Worm (Caenorhabditis elegans): ENCODE measurements around the gene C49C3.8.

Gene C49C3.8

DNA sequence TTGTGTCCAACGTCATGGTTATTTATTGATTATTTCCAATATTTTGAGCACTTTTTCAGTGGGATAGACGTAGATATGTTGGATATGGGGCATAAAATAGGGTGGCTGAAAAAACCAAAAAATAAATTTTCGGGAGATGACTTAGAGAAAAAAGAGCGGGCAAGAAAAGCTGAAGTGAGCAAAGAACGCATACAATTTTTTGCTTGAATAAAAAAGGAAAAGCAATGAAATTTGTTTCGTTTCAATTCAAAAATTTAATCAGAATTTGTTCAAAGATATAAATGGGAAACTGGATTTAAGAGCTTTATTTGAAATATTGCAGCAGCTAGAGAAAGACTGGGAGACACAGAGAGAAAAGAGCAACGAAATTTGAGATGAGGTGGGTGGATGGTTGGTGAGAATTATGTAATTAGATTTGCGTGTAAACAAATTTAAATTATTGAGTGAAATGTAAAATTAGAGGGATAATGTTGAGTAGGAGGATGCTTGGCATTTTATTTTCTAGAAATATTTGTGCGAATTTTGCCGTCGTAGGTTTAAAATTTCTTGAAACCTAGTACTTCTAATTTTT is 43.3 kb upstream of the C49C3.8 start, which contains the start of the genes T28F3.11 and slc-17.4:
Gene T28F3.11, minus strand, starts transcription at position 51 of the 571 bp plus-strand sequence.
Gene slc-17.4, minus strand, starts transcription at position 105 of the 571 bp plus-strand sequence.
- TF ChIP-seq lin-14 (GFP tag; optimal IDR thresholded peaks at IDR 0.05) (peak; percentile 43), ztf-4 (tag; optimal IDR thresholded peaks at IDR 0.05) (no peak), isw-1 (GFP tag; IDR thresholded peaks at IDR 0.05) (no peak)

DNA sequence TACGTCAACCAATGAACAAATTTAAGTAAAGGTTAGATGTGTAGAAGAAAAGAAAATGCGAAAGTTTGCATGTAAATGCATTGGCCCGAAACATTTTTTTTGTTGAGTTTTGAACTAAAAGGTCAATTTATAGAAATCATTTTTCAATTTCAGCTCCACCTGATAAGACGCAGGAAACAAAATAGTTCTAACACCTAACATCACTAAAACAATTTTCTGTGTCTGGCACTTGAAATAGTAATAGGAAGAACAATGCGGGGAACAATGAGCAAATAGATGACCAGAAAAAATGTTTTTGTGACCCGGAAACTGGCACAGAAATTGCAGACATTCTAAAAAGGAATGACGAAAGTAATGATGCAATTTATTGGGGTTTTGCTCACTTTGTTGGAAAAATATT is 42.7 kb upstream of the C49C3.8 start:
- TF ChIP-seq lin-35 (GFP tag; optimal IDR thresholded peaks at IDR 0.05) (peak in 1 of 2 experiments; percentile 21), dpl-1 (GFP tag; optimal IDR thresholded peaks at IDR 0.05) (no peak), elt-2 (tag; optimal IDR thresholded peaks at IDR 0.05) (peak; percentile 9)

DNA sequence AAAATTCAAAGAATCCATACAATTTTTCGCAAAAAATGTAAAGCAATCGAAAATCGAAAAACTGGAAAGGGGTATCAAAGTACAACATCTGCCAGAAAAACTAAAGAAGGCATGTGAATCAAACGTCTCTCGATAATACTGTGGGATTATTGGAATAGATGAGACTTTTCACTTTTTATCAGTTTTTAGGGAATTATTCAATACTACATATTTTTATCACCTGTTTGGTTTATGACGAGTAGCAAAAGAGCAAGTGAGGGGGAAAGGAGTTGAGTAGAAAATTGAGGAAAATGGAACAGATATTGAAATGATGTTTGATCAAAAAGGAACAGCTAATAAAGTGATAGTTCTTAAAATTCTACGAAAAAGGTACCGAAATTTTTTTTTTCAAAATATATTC is 41.9 kb upstream of the C49C3.8 start:
- TF ChIP-seq hpl-2 (GFP tag; optimal IDR thresholded peaks at IDR 0.05) (no peak), snu-23 (GFP tag; optimal IDR thresholded peaks at IDR 0.05) (no peak), hlh-4 (tag; optimal IDR thresholded peaks at IDR 0.05) (no peak), Y116A8C.19 (tag; optimal IDR thresholded peaks at IDR 0.05; ENCODE audit: borderline replicate concordance) (no peak), tbx-2 (tag; optimal IDR thresholded peaks at IDR 0.05) (no peak), nhr-28 (tag; optimal IDR thresholded peaks at IDR 0.05) (no peak), elt-2 (tag; optimal IDR thresholded peaks at IDR 0.05) (peak; percentile 41)

DNA sequence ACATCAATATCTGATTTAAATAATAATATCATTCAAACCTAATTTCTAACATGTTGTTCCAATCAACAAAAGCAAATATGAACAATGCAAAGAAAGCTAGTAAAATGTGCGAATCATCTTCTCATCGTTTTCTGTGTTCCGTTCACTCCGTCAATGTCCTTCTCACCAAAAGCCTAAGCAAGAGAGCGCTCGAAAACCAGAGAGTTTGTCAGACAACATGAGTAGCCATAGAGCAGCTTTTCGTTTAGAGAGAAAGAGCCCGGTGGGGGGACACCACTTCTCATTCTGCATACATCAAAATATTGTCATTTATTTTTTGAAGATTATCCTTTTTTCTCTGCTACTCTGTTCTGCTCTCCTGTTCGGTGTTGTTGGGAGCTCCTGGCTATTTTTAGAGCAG is 41.3 kb upstream of the C49C3.8 start:
- no peak for TF ChIP-seq efl-1 (optimal IDR thresholded peaks at IDR 0.05)
- TF ChIP-seq efl-1 (GFP tag; optimal IDR thresholded peaks at IDR 0.05 in 1 of 2) = peak in 1 of 2 experiments; percentile 77
- no peak for TF ChIP-seq fkh-10 (GFP tag; optimal IDR thresholded peaks at IDR 0.05)
- TF ChIP-seq zag-1 (tag; optimal IDR thresholded peaks at IDR 0.05) = no peak
- no peak for TF ChIP-seq unc-98 (GFP tag; IDR thresholded peaks at IDR 0.05)
- TF ChIP-seq fkh-8 (tag; optimal IDR thresholded peaks at IDR 0.05) = peak; percentile 27
- TF ChIP-seq egl-27 (tag; optimal IDR thresholded peaks at IDR 0.05) = no peak
- TF ChIP-seq hlh-17 (GFP tag; optimal IDR thresholded peaks at IDR 0.05; ENCODE audit: borderline replicate concordance) = no peak
- TF ChIP-seq ceh-63 (GFP tag; optimal IDR thresholded peaks at IDR 0.05) = no peak
- no peak for TF ChIP-seq fkh-4 (tag; optimal IDR thresholded peaks at IDR 0.05; ENCODE audit: borderline replicate concordance)
- TF ChIP-seq aly-2 (tag; optimal IDR thresholded peaks at IDR 0.05) = no peak
- no peak for TF ChIP-seq lin-39 (tag; optimal IDR thresholded peaks at IDR 0.05)
- TF ChIP-seq sup-37 (GFP tag; optimal IDR thresholded peaks at IDR 0.05) = no peak
- TF ChIP-seq dsc-1 (tag; optimal IDR thresholded peaks at IDR 0.05) = peak; percentile 62
- no peak for TF ChIP-seq hpl-2 (GFP tag; optimal IDR thresholded peaks at IDR 0.05)
- no peak for TF ChIP-seq vab-15 (tag; optimal IDR thresholded peaks at IDR 0.05)
- peak in 1 of 2 experiments; percentile 36 for TF ChIP-seq lin-35 (GFP tag; optimal IDR thresholded peaks at IDR 0.05)
- no peak for TF ChIP-seq C04F5.9 (tag; optimal IDR thresholded peaks at IDR 0.05)
- no peak for TF ChIP-seq mef-2 (tag; optimal IDR thresholded peaks at IDR 0.05)
- TF ChIP-seq dpl-1 (GFP tag; optimal IDR thresholded peaks at IDR 0.05) = peak in 1 of 3 experiments; percentile 27
- TF ChIP-seq tlp-1 (tag; optimal IDR thresholded peaks at IDR 0.05) = no peak
- TF ChIP-seq nhr-19 (GFP tag; conservative IDR thresholded peaks at IDR 0.05) = no peak
- no peak for TF ChIP-seq pqm-1 (tag; optimal IDR thresholded peaks at IDR 0.05)
- TF ChIP-seq nhr-47 (tag; optimal IDR thresholded peaks at IDR 0.05) = peak; percentile 11
- TF ChIP-seq ztf-11 (tag; optimal IDR thresholded peaks at IDR 0.05) = no peak
- TF ChIP-seq nhr-12 (tag; optimal IDR thresholded peaks at IDR 0.05) = no peak
- TF ChIP-seq efl-3 (GFP tag; optimal IDR thresholded peaks at IDR 0.05) = no peak
- no peak for TF ChIP-seq lin-15B (tag; optimal IDR thresholded peaks at IDR 0.05)
- TF ChIP-seq ceh-90 (tag; optimal IDR thresholded peaks at IDR 0.05) = no peak
